Worm (Caenorhabditis elegans) whole organism, L1 larva: ENCODE results near the gene vit-2.
A peak's percentile ranks its signal among the peaks of the same experiment; 100 is the strongest.

Experiments
- F16B12.6 ChIP-seq: fragments of 150-350 bp; optimal IDR thresholded peaks from 2 replicates; lab custom pipeline; 2014; ENCODE audit warnings: missing biosample characterization, missing genetic modification characterization
- Y116A8C.19 ChIP-seq: sonication (generic microtip); optimal IDR thresholded peaks from 2 replicates; lab custom pipeline; 2016; ENCODE audit warnings: missing compliant biosample characterization, missing genetic modification characterization, borderline replicate concordance
- aha-1 ChIP-seq: fragments of 150-350 bp; optimal IDR thresholded peaks from 2 replicates; lab custom pipeline; 2014; ENCODE audit warnings: missing biosample characterization, missing genetic modification characterization
- aly-2 ChIP-seq: fragments of 150-350 bp; optimal IDR thresholded peaks from 2 replicates; lab custom pipeline; 2014; ENCODE audit warnings: missing biosample characterization, missing genetic modification characterization
- ceh-63 ChIP-seq: fragments of 200-800 bp; sonication (Bioruptor generic); optimal IDR thresholded peaks from 2 replicates; lab custom pipeline; 2018; ENCODE audit warnings: mild to moderate bottlenecking, missing genetic modification characterization, missing compliant biosample characterization
- ceh-8 ChIP-seq: fragments of 200-800 bp; sonication (Bioruptor generic); optimal IDR thresholded peaks from 2 replicates; lab custom pipeline; 2018; ENCODE audit warnings: mild to moderate bottlenecking, missing genetic modification characterization, moderate library complexity, missing compliant biosample characterization
- ceh-82 ChIP-seq, 3 experiments: fragments of 150-350 bp in 1 of 3; sonication (generic microtip) in 2 of 3; optimal IDR thresholded peaks; 2 replicates each; lab custom pipeline; 2014 to 2017; ENCODE audit warnings: missing biosample characterization in 3 of 3, missing genetic modification characterization in 3 of 3
- ceh-88 ChIP-seq: fragments of 200-800 bp; sonication (Bioruptor generic); IDR thresholded peaks from 2 replicates; pipeline ENCODE4 v1.3.6; 2022; ENCODE audit warnings: missing genetic modification characterization, missing compliant biosample characterization
- ceh-90 ChIP-seq: sonication (generic microtip); optimal IDR thresholded peaks from 2 replicates; lab custom pipeline; 2016; ENCODE audit warnings: missing genetic modification characterization, missing compliant biosample characterization
- ces-1 ChIP-seq: fragments of 150-350 bp; optimal IDR thresholded peaks from 2 replicates; lab custom pipeline; 2014; ENCODE audit warnings: missing biosample characterization, missing genetic modification reagents, missing genetic modification characterization
- dpl-1 ChIP-seq, 3 experiments: fragments of 150-350 bp in 2 of 3; sonication (generic microtip) in 1 of 3; optimal IDR thresholded peaks; 2 replicates each; lab custom pipeline; 2014 to 2017; ENCODE audit warnings: missing biosample characterization in 3 of 3, missing genetic modification characterization in 3 of 3, missing genetic modification reagents in 3 of 3
- dsc-1 ChIP-seq: sonication (generic microtip); optimal IDR thresholded peaks from 2 replicates; lab custom pipeline; 2016; ENCODE audit warnings: mild to moderate bottlenecking, missing genetic modification characterization, missing compliant biosample characterization
- efl-1 ChIP-seq, 4 experiments: fragments of 150-350 bp; optimal IDR thresholded peaks in 3 of 4; peaks in 1 of 4; 1 replicate in 1 of 4; 2 replicates in 3 of 4; lab custom pipeline; 2014; ENCODE audit warnings: missing biosample characterization in 2 of 4, missing genetic modification characterization in 2 of 4, missing genetic modification reagents in 2 of 4
- egl-13 ChIP-seq: sonication (generic microtip); optimal IDR thresholded peaks from 2 replicates; lab custom pipeline; 2016; ENCODE audit warnings: missing genotype, missing genetic modification reagents, missing genetic modification characterization, missing compliant biosample characterization
- egl-27 ChIP-seq, 2 experiments: fragments of 150-350 bp in 1 of 2; sonication (generic microtip); optimal IDR thresholded peaks; 3 replicates each; lab custom pipeline; 2017 to 2018; ENCODE audit warnings: missing biosample characterization in 2 of 2, missing genetic modification characterization in 2 of 2, missing genetic modification reagents in 2 of 2
- elt-3 ChIP-seq, 6 experiments: fragments of 150-350 bp in 1 of 6; sonication (generic microtip); optimal IDR thresholded peaks; 2 replicates each; lab custom pipeline; 2017 to 2018; ENCODE audit warnings: missing biosample characterization in 6 of 6, missing genetic modification characterization in 6 of 6, inconsistent platforms in 1 of 6
- ets-5 ChIP-seq: fragments of 200-800 bp; sonication (Bioruptor generic); IDR thresholded peaks from 2 replicates; pipeline ENCODE4 v1.3.6; 2022; ENCODE audit warnings: missing genetic modification characterization, missing compliant biosample characterization
- fkh-10 ChIP-seq: sonication (generic microtip); optimal IDR thresholded peaks from 2 replicates; lab custom pipeline; 2017; ENCODE audit warnings: missing biosample characterization, missing genetic modification reagents, missing genetic modification characterization
- fkh-8 ChIP-seq: sonication (generic microtip); optimal IDR thresholded peaks from 2 replicates; lab custom pipeline; 2016; ENCODE audit warnings: mild to moderate bottlenecking, missing genetic modification characterization, missing compliant biosample characterization
- fos-1 ChIP-seq: fragments of 150-350 bp; optimal IDR thresholded peaks from 2 replicates; lab custom pipeline; 2014; ENCODE audit warnings: missing biosample characterization, missing genetic modification characterization
- hlh-17 ChIP-seq: fragments of 200-800 bp; sonication (Bioruptor generic); optimal IDR thresholded peaks from 2 replicates; lab custom pipeline; 2018; ENCODE audit warnings: missing genetic modification characterization, mild to moderate bottlenecking, missing compliant biosample characterization, moderate library complexity, borderline replicate concordance
- hlh-4 ChIP-seq: sonication (generic microtip); optimal IDR thresholded peaks from 2 replicates; lab custom pipeline; 2016; ENCODE audit warnings: mild to moderate bottlenecking, missing genetic modification characterization, missing compliant biosample characterization
- isw-1 ChIP-seq: fragments of 200-800 bp; sonication (Bioruptor generic); IDR thresholded peaks from 2 replicates; pipeline ENCODE4 v1.3.6; 2022; ENCODE audit warnings: missing genetic modification characterization, missing compliant biosample characterization
- lin-14 ChIP-seq: fragments of 200-800 bp; sonication (Bioruptor generic); optimal IDR thresholded peaks from 2 replicates; lab custom pipeline; 2018; ENCODE audit warnings: mild to moderate bottlenecking, missing genetic modification characterization, moderate library complexity, missing compliant biosample characterization
- lin-15B ChIP-seq: fragments of 150-350 bp; sonication (generic microtip); optimal IDR thresholded peaks from 3 replicates; lab custom pipeline; 2014; ENCODE audit warnings: missing biosample characterization, missing genetic modification characterization
- lir-3 ChIP-seq: sonication (generic microtip); optimal IDR thresholded peaks from 2 replicates; lab custom pipeline; 2016; ENCODE audit warnings: mild to moderate bottlenecking, missing genetic modification characterization, moderate library complexity, missing compliant biosample characterization; ENCODE audit not compliant: poor library complexity
- mdl-1 ChIP-seq, 2 experiments: fragments of 150-350 bp; optimal IDR thresholded peaks; 2 replicates each; lab custom pipeline; 2014 to 2017; ENCODE audit warnings: missing biosample characterization in 2 of 2, missing genetic modification characterization in 2 of 2, inconsistent platforms in 1 of 2
- mef-2 ChIP-seq: fragments of 150-350 bp; optimal IDR thresholded peaks from 2 replicates; lab custom pipeline; 2014; ENCODE audit warnings: missing biosample characterization, missing genetic modification characterization
- nhr-11 ChIP-seq: fragments of 150-350 bp; optimal IDR thresholded peaks from 2 replicates; lab custom pipeline; 2014; ENCODE audit warnings: missing biosample characterization, missing genetic modification characterization
- nhr-19 ChIP-seq: fragments of 200-800 bp; sonication (Bioruptor generic); conservative IDR thresholded peaks from 2 replicates; pipeline ENCODE4 v1.3.6; 2022; ENCODE audit warnings: missing genetic modification characterization, missing compliant biosample characterization
- nhr-20 ChIP-seq: sonication (generic microtip); optimal IDR thresholded peaks from 2 replicates; lab custom pipeline; 2016; ENCODE audit warnings: mild to moderate bottlenecking, missing genetic modification characterization, missing compliant biosample characterization
- nhr-28 ChIP-seq: fragments of 150-350 bp; optimal IDR thresholded peaks from 2 replicates; lab custom pipeline; 2014; ENCODE audit warnings: missing biosample characterization, missing genetic modification characterization
- nhr-47 ChIP-seq: sonication (generic microtip); optimal IDR thresholded peaks from 2 replicates; lab custom pipeline; 2016; ENCODE audit warnings: mild to moderate bottlenecking, missing genetic modification characterization, moderate library complexity, missing compliant biosample characterization
- nhr-77 ChIP-seq: fragments of 150-350 bp; optimal IDR thresholded peaks from 2 replicates; lab custom pipeline; 2014; ENCODE audit warnings: missing biosample characterization, missing genetic modification characterization
- nhr-84 ChIP-seq: sonication (generic microtip); optimal IDR thresholded peaks from 2 replicates; lab custom pipeline; 2017; ENCODE audit warnings: missing biosample characterization, missing genetic modification characterization
- pag-3 ChIP-seq: sonication (generic microtip); optimal IDR thresholded peaks from 2 replicates; lab custom pipeline; 2017; ENCODE audit warnings: missing genetic modification characterization, mild to moderate bottlenecking, missing compliant biosample characterization, antibody characterized with exemption, borderline replicate concordance; ENCODE audit not compliant: insufficient read depth
- pax-3 ChIP-seq: fragments of 200-800 bp; sonication (Bioruptor generic); optimal IDR thresholded peaks from 2 replicates; lab custom pipeline; 2018; ENCODE audit warnings: mild to moderate bottlenecking, missing genetic modification characterization, moderate library complexity, missing compliant biosample characterization
- rnt-1 ChIP-seq: sonication (generic microtip); optimal IDR thresholded peaks from 2 replicates; lab custom pipeline; 2016; ENCODE audit warnings: mild to moderate bottlenecking, missing genetic modification characterization, moderate library complexity, missing compliant biosample characterization
- skn-1 ChIP-seq: fragments of 150-350 bp; optimal IDR thresholded peaks from 2 replicates; lab custom pipeline; 2014; ENCODE audit warnings: missing biosample characterization, missing genetic modification characterization
- snpc-4 ChIP-seq: fragments of 150-350 bp; optimal IDR thresholded peaks from 2 replicates; lab custom pipeline; 2014; ENCODE audit warnings: missing biosample characterization, missing genetic modification characterization
- sox-4 ChIP-seq: sonication (generic microtip); optimal IDR thresholded peaks from 2 replicates; lab custom pipeline; 2016; ENCODE audit warnings: missing genetic modification characterization, missing compliant biosample characterization
- sptf-1 ChIP-seq: fragments of 150-350 bp; optimal IDR thresholded peaks from 2 replicates; lab custom pipeline; 2014; ENCODE audit warnings: missing biosample characterization, missing genetic modification characterization
- swsn-7 ChIP-seq: sonication (generic microtip); optimal IDR thresholded peaks from 2 replicates; lab custom pipeline; 2016; ENCODE audit warnings: missing genetic modification characterization, missing compliant biosample characterization
- tbx-2 ChIP-seq: sonication (generic microtip); optimal IDR thresholded peaks from 2 replicates; lab custom pipeline; 2016; ENCODE audit warnings: missing genetic modification characterization, missing compliant biosample characterization
- vab-15 ChIP-seq: sonication (generic microtip); optimal IDR thresholded peaks from 2 replicates; lab custom pipeline; 2017; ENCODE audit warnings: missing genotype, mild to moderate bottlenecking, missing genetic modification characterization, missing compliant biosample characterization
- zag-1 ChIP-seq: fragments of 150-350 bp; optimal IDR thresholded peaks from 2 replicates; lab custom pipeline; 2014; ENCODE audit warnings: missing biosample characterization, missing genetic modification characterization

The vit-2 gene

DNA sequence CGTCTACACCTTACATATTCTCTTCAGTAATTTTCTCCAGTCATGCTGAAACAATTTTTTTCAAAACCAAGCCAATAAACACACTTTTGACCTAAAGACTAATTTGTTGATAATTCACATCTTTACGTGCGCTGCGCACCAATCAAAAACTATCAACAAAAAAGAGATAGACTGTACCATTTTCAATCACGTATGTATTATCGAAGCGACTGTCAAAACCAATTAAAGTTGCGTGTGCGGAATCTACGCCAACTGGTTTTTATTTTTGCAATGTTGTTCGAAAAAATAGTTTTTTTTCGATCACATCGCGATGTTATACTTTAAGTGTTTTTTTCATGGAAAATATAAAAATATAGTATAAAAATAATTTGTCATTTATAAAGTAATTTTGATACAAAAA lies 21.5 kb upstream of the vit-2 start (continued):
- no peak for TF ChIP-seq ceh-88 (GFP tag; lab: Robert Waterston, UW)
- TF ChIP-seq fkh-10 (GFP tag; lab: Kevin White, UChicago): no peak
- no peak for TF ChIP-seq snpc-4 (tag; lab: Kevin White, UChicago)
- no peak for TF ChIP-seq nhr-11 (tag; lab: Kevin White, UChicago)
- peak; percentile 62 for TF ChIP-seq nhr-20 (tag; lab: Kevin White, UChicago)
- TF ChIP-seq lir-3: no peak
- peak; percentile 40 for TF ChIP-seq vab-15 (tag; lab: Kevin White, UChicago)
- TF ChIP-seq rnt-1 (tag; lab: Kevin White, UChicago): no peak
- no peak for TF ChIP-seq ceh-82 (tag; optimal IDR thresholded peaks at IDR 0.05; lab: Kevin White, UChicago)
- no peak for TF ChIP-seq zag-1 (tag; lab: Kevin White, UChicago)
- no peak for TF ChIP-seq nhr-28 (tag; lab: Kevin White, UChicago)
- no peak for TF ChIP-seq dpl-1 (GFP tag; optimal IDR thresholded peaks at IDR 0.05; lab: Kevin White, UChicago)
- TF ChIP-seq isw-1 (GFP tag; lab: Robert Waterston, UW): no peak
- peak; percentile 33 for TF ChIP-seq tbx-2 (tag; lab: Kevin White, UChicago)
- no peak for TF ChIP-seq sptf-1
- TF ChIP-seq lin-14 (GFP tag; lab: Kevin White, UChicago): peak; percentile 68
- no peak for TF ChIP-seq nhr-19 (GFP tag; lab: Robert Waterston, UW)
- no peak for TF ChIP-seq ceh-8 (GFP tag; lab: Kevin White, UChicago)
- no peak for TF ChIP-seq F16B12.6
- no peak for TF ChIP-seq lin-15B (tag; lab: Kevin White, UChicago)
- TF ChIP-seq dsc-1: no peak
- no peak for TF ChIP-seq skn-1
- no peak for TF ChIP-seq ceh-63 (GFP tag; lab: Kevin White, UChicago)
- no peak for TF ChIP-seq egl-27 (tag; optimal IDR thresholded peaks at IDR 0.05; lab: Kevin White, UChicago)
- TF ChIP-seq Y116A8C.19 (tag; lab: Kevin White, UChicago): no peak
- TF ChIP-seq hlh-4 (tag; lab: Kevin White, UChicago): no peak
- peak in 5 of 6 experiments; percentile 44 to 90 (median 68) for TF ChIP-seq elt-3 (tag; optimal IDR thresholded peaks at IDR 0.05; lab: Kevin White, UChicago)
- no peak for TF ChIP-seq nhr-77 (tag; lab: Kevin White, UChicago)
- TF ChIP-seq sox-4 (tag; lab: Kevin White, UChicago): no peak
- TF ChIP-seq mef-2 (tag; lab: Kevin White, UChicago): no peak
- TF ChIP-seq, all 84 proteins: peak for 17

DNA sequence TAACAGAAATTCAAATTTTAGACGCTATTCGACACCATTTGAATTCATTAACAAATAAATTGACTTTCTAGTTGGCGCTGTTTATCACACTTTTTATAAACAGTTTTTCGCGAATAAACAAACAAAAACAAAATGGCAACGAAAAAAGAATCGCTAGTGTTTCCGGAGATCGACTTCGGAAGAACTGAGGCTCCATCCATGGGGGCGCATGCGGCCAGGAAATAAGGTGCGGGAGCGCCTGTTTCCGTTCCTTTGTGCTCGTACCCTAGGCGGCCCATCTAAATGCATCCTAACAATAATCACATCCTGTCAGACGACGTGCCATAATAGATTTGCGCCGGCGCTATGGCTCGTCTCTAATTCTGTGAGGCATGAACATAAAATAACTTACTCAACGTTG lies 16.8 kb upstream of the vit-2 start:
- TF ChIP-seq fkh-8 (tag; lab: Kevin White, UChicago) (peak; percentile 6), efl-1 (optimal IDR thresholded peaks at IDR 0.05; lab: Kevin White, UChicago) (no peak), efl-1 (GFP tag; optimal IDR thresholded peaks at IDR 0.05 in 1 of 2; lab: Kevin White, UChicago) (peak in 1 of 2 experiments; percentile 37), pag-3 (tag; lab: Kevin White, UChicago) (no peak), ets-5 (GFP tag; lab: Robert Waterston, UW) (peak; percentile 93; the same call in 1 of the 2 replicates)

DNA sequence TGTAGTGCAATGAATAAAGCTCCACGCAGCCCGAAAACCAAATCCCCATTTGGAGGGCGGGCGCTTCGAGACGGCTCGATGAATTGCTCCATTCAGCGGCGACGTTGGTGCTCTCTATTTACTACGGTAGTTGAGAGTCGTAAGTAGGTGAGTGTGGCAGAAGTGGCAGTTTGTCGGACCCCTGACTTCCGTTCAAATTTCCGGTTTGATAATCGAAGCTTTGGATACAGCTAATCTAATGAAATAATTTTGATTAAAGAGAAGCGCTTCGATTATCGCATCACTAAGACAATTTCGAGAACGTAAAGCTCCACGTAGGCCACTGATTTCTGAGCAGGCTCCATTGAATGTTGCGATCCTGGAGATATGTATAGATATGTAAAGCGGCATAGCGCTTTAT lies 16.3 kb upstream of the vit-2 start, which contains the start of gene ets-5:
Gene ets-5 (minus strand): TSS at position 32 of the 400 bp plus-strand sequence.
- peak; percentile 22 for TF ChIP-seq egl-13 (tag; lab: Kevin White, UChicago)
- TF ChIP-seq ces-1 (GFP tag; lab: Kevin White, UChicago): no peak
- peak; percentile 17 for TF ChIP-seq fkh-8 (tag; lab: Kevin White, UChicago)
- TF ChIP-seq ets-5 (GFP tag; lab: Robert Waterston, UW): peak; percentile 73; the same call in 1 of the 2 replicates
- TF ChIP-seq, all 84 proteins: peak for 3

ce11 chrX:5085465-5085864 lies 15.4 kb upstream of the vit-2 start:
- TF ChIP-seq aha-1 (no peak), dsc-1 (peak; percentile 90), mdl-1 (tag; optimal IDR thresholded peaks at IDR 0.05; lab: Kevin White, UChicago) (peak in 1 of 2 experiments; percentile 68), fos-1 (tag; lab: Kevin White, UChicago) (peak; percentile 61), hlh-17 (GFP tag; lab: Kevin White, UChicago) (no peak), ceh-8 (GFP tag; lab: Kevin White, UChicago) (peak; percentile 77), nhr-84 (no peak), aly-2 (peak; percentile 26), fkh-8 (tag; lab: Kevin White, UChicago) (peak; percentile 89), pax-3 (peak; percentile 59), dpl-1 (GFP tag; optimal IDR thresholded peaks at IDR 0.05; lab: Kevin White, UChicago) (peak in 2 of 3 experiments; percentile 18 to 30), nhr-47 (tag; lab: Kevin White, UChicago) (peak; percentile 89), swsn-7 (peak; percentile 82), ceh-90 (tag; lab: Kevin White, UChicago) (no peak), egl-27 (tag; optimal IDR thresholded peaks at IDR 0.05; lab: Kevin White, UChicago) (peak in 1 of 2 experiments; percentile 49), Y116A8C.19 (tag; lab: Kevin White, UChicago) (no peak)
